Worm (Caenorhabditis elegans): ENCODE results near the gene fbxa-189.

DNA sequence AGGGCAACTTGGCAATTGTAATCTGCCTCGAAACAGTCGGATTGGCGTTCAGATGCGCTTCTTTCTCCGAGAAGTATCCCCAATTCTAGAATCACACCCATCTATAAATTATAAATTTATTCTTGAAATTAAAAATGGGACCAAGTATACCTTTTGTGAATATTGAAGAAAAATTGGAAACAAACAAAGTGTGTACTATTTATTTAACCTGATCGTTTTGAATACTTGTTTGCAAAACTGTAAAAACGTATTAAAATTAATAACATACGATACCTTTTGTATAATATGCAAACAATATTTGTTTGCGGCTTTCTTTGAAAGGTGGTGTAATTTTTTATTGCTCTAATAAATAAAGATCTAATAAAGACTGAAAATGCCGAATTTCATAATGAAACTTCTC, 32.6 kb upstream of the fbxa-189 start, which contains the start of gene Y61B8B.3:
- TF ChIP-seq him-1 (tag; optimal IDR thresholded peaks at IDR 0.05): no peak
- TF ChIP-seq lin-54 (GFP tag; optimal IDR thresholded peaks at IDR 0.05): no peak
- TF ChIP-seq F37B4.10 (GFP tag; IDR thresholded peaks at IDR 0.05): no peak
- no peak for TF ChIP-seq Y53G8AR.9 (GFP tag; conservative IDR thresholded peaks at IDR 0.05)
- TF ChIP-seq unc-62 (GFP tag; optimal IDR thresholded peaks at IDR 0.05): no peak
- TF ChIP-seq T26A5.8 (tag; optimal IDR thresholded peaks at IDR 0.05): no peak
- TF ChIP-seq nfya-1 (tag; optimal IDR thresholded peaks at IDR 0.05; ENCODE audit: borderline replicate concordance, insufficient read depth): no peak
- TF ChIP-seq ZK185.1 (tag; optimal IDR thresholded peaks at IDR 0.05; ENCODE audit: poor library complexity, severe bottlenecking): no peak
- TF ChIP-seq F39B2.1 (GFP tag; IDR thresholded peaks at IDR 0.05): no peak
- TF ChIP-seq ceh-27 (GFP tag; optimal IDR thresholded peaks at IDR 0.05): no peak
- no peak for TF ChIP-seq ceh-58 (GFP tag; IDR thresholded peaks at IDR 0.05)
- no peak for TF ChIP-seq hmg-1.2 (GFP tag; IDR thresholded peaks at IDR 0.05)
- no peak for TF ChIP-seq gei-17 (GFP tag; optimal IDR thresholded peaks at IDR 0.05)

Measured in whole organism, young adult.